Fruit fly (Drosophila melanogaster): ENCODE results near the gene Gr89a.

DNA sequence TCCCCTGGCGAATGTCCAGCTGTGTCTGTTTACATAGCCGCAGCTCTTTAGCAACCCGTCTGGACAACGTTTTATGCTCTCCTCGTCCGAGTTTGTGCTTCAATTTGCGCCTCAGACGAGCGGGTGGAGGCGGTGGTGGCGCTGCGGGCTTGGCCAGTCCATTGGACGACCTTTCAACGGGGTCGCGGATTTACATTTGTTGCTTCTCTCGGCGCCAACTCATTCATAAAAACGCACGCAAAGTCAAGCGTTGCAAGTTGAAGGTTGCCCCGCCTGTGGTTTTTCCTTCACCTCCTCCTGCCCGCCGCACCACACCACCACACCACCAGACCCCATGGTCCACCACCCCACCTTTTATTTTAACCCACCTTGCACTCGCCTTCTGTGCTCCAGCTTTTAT, 8.9 kb upstream of the Gr89a start:
- TF ChIP-seq CG33017 (tag; optimal IDR thresholded peaks at IDR 0.05) (no peak), kay (GFP tag; ENCODE audit: borderline replicate concordance) (no peak), Mnt (GFP tag; optimal IDR thresholded peaks at IDR 0.05) (no peak), CG1620 (GFP tag; optimal IDR thresholded peaks at IDR 0.05) (no peak), CG7101 (tag; optimal IDR thresholded peaks at IDR 0.05) (no peak), CG14711 (tag; optimal IDR thresholded peaks at IDR 0.05) (no peak), Clk (GFP tag; optimal IDR thresholded peaks at IDR 0.05) (no peak), CG11617 (GFP tag; optimal IDR thresholded peaks at IDR 0.05) (no peak), CG7045 (GFP tag; optimal IDR thresholded peaks at IDR 0.05) (no peak), CG12768 (GFP tag; optimal IDR thresholded peaks at IDR 0.05) (no peak), pad (GFP tag; optimal IDR thresholded peaks at IDR 0.05) (no peak), CG5204 (GFP tag; optimal IDR thresholded peaks at IDR 0.05) (no peak), cic (GFP tag; optimal IDR thresholded peaks at IDR 0.05) (no peak)
